Worm (Caenorhabditis elegans) whole organism, midembryonic: ENCODE results near the gene F57B1.6.

ENCODE experiments used
- T22C8.4 ChIP-seq: fragments of 200-800 bp; sonication (Bioruptor generic); IDR thresholded peaks from 2 replicates; pipeline ENCODE4 v1.3.6; 2022; ENCODE audit warnings: missing genetic modification characterization, missing compliant biosample characterization
- cog-1 ChIP-seq: sonication (generic microtip); optimal IDR thresholded peaks from 2 replicates; lab custom pipeline; 2016; ENCODE audit warnings: missing genetic modification characterization, missing compliant biosample characterization
- flt-1 ChIP-seq: fragments of 200-800 bp; sonication (Bioruptor generic); IDR thresholded peaks from 2 replicates; pipeline ENCODE4 v1.3.6; 2022; ENCODE audit warnings: missing genetic modification characterization, missing compliant biosample characterization
- klf-2 ChIP-seq: fragments of 200-800 bp; sonication (Bioruptor generic); conservative IDR thresholded peaks from 2 replicates; pipeline ENCODE4 v1.3.6; 2022; ENCODE audit warnings: missing genetic modification reagents, missing genetic modification characterization, missing compliant biosample characterization
- med-1 ChIP-seq: sonication (generic microtip); optimal IDR thresholded peaks from 2 replicates; lab custom pipeline; 2017; ENCODE audit warnings: missing genetic modification characterization, mild to moderate bottlenecking, missing compliant biosample characterization, antibody characterized with exemption, missing genetic modification reagents; ENCODE audit not compliant: insufficient read depth
- ref-1 ChIP-seq: fragments of 200-800 bp; sonication (Bioruptor generic); conservative IDR thresholded peaks from 2 replicates; pipeline ENCODE4 v1.3.6; 2022; ENCODE audit warnings: missing genetic modification reagents, missing genetic modification characterization, missing compliant biosample characterization
- tab-1 ChIP-seq: fragments of 200-800 bp; sonication (Bioruptor generic); IDR thresholded peaks from 2 replicates; pipeline ENCODE4 v1.3.6; 2022; ENCODE audit warnings: missing genetic modification characterization, missing compliant biosample characterization
- ztf-23 ChIP-seq: fragments of 200-800 bp; sonication (Bioruptor generic); IDR thresholded peaks from 2 replicates; pipeline ENCODE4 v1.3.6; 2022; ENCODE audit warnings: missing genetic modification reagents, missing genetic modification characterization, missing compliant biosample characterization
- ztf-29 ChIP-seq: fragments of 200-800 bp; sonication (Bioruptor generic); IDR thresholded peaks from 2 replicates; pipeline ENCODE4 v1.3.6; 2022; ENCODE audit warnings: missing genetic modification reagents, missing genetic modification characterization, missing compliant biosample characterization

F57B1.6 gene

ce11 chrV:13176814-13177213 is 32.6 kb upstream of the F57B1.6 start:
- TF ChIP-seq med-1: no peak
- TF ChIP-seq flt-1 (GFP tag; lab: Robert Waterston, UW): no peak

ce11 chrV:13179986-13180591 is 29.4 kb upstream of the F57B1.6 start, which contains the start of gene cni-1:
Gene cni-1, plus strand, starts transcription at chrV:13180330.
- TF ChIP-seq ztf-23 (no peak), T22C8.4 (no peak), ref-1 (no peak), ztf-29 (GFP tag; lab: Robert Waterston, UW) (no peak), cog-1 (tag; lab: Kevin White, UChicago) (no peak), flt-1 (GFP tag; lab: Robert Waterston, UW) (no peak), klf-2 (GFP tag; lab: Robert Waterston, UW) (no peak), med-1 (no peak), tab-1 (GFP tag; lab: Robert Waterston, UW) (no peak)

ce11 chrV:13181450-13181849 is 28.0 kb upstream of the F57B1.6 start:
- TF ChIP-seq ref-1 (no peak), tab-1 (GFP tag; lab: Robert Waterston, UW) (no peak), T22C8.4 (no peak), med-1 (no peak), ztf-23 (no peak), ztf-29 (GFP tag; lab: Robert Waterston, UW) (no peak), klf-2 (GFP tag; lab: Robert Waterston, UW) (no peak), cog-1 (tag; lab: Kevin White, UChicago) (no peak), flt-1 (GFP tag; lab: Robert Waterston, UW) (no peak)

ce11 chrV:13184137-13184536 is 25.3 kb upstream of the F57B1.6 start, which contains the start of gene T09E8.4:
Gene T09E8.4, minus strand, starts transcription at chrV:13184237.
- no peak for TF ChIP-seq T22C8.4
- TF ChIP-seq cog-1 (tag; lab: Kevin White, UChicago): no peak
- TF ChIP-seq ztf-23: no peak
- TF ChIP-seq ref-1: no peak

- no peak for TF ChIP-seq ztf-29 (GFP tag; lab: Robert Waterston, UW)
- no peak for TF ChIP-seq cog-1 (tag; lab: Kevin White, UChicago)
- no peak for TF ChIP-seq T22C8.4
- TF ChIP-seq med-1: no peak
- TF ChIP-seq ref-1: no peak
- TF ChIP-seq ztf-23: no peak
- TF ChIP-seq tab-1 (GFP tag; lab: Robert Waterston, UW): no peak
- TF ChIP-seq klf-2 (GFP tag; lab: Robert Waterston, UW): no peak
- no peak for TF ChIP-seq flt-1 (GFP tag; lab: Robert Waterston, UW)
Measured at ce11 chrV:13185384-13185783, 24.1 kb upstream of the F57B1.6 start, which contains the start of gene sri-6. Gene sri-6, plus strand, starts transcription at chrV:13185684.

- no peak for TF ChIP-seq klf-2 (GFP tag; lab: Robert Waterston, UW)
- no peak for TF ChIP-seq tab-1 (GFP tag; lab: Robert Waterston, UW)
- no peak for TF ChIP-seq med-1
- no peak for TF ChIP-seq ztf-29 (GFP tag; lab: Robert Waterston, UW)
- no peak for TF ChIP-seq cog-1 (tag; lab: Kevin White, UChicago)
- no peak for TF ChIP-seq ztf-23
- TF ChIP-seq ref-1: no peak
- TF ChIP-seq flt-1 (GFP tag; lab: Robert Waterston, UW): no peak
- TF ChIP-seq T22C8.4: no peak
Measured at ce11 chrV:13193488-13194042, 15.9 kb upstream of the F57B1.6 start, which contains the start of gene sun-1. Gene sun-1, minus strand, starts transcription at chrV:13193538.

- TF ChIP-seq ref-1: no peak
- no peak for TF ChIP-seq ztf-29 (GFP tag; lab: Robert Waterston, UW)
- no peak for TF ChIP-seq T22C8.4
- TF ChIP-seq med-1: no peak
- no peak for TF ChIP-seq tab-1 (GFP tag; lab: Robert Waterston, UW)
- TF ChIP-seq flt-1 (GFP tag; lab: Robert Waterston, UW): no peak
- TF ChIP-seq cog-1 (tag; lab: Kevin White, UChicago): no peak
- no peak for TF ChIP-seq ztf-23
- TF ChIP-seq klf-2 (GFP tag; lab: Robert Waterston, UW): no peak
Measured at ce11 chrV:13195548-13195947, 13.9 kb upstream of the F57B1.6 start, which contains the start of gene F57B1.1. Gene F57B1.1, minus strand, starts transcription at chrV:13195648.

- TF ChIP-seq T22C8.4: no peak
- TF ChIP-seq ztf-29 (GFP tag; lab: Robert Waterston, UW): no peak
- TF ChIP-seq ztf-23: no peak
- no peak for TF ChIP-seq tab-1 (GFP tag; lab: Robert Waterston, UW)
- TF ChIP-seq klf-2 (GFP tag; lab: Robert Waterston, UW): no peak
- TF ChIP-seq cog-1 (tag; lab: Kevin White, UChicago): no peak
- TF ChIP-seq flt-1 (GFP tag; lab: Robert Waterston, UW): no peak
- TF ChIP-seq ref-1: no peak
- TF ChIP-seq med-1: no peak
Measured at ce11 chrV:13197823-13198222, 11.6 kb upstream of the F57B1.6 start, which contains the start of gene F57B1.9. Gene F57B1.9, minus strand, starts transcription at chrV:13197923.

ce11 chrV:13200609-13201008 is 8.8 kb upstream of the F57B1.6 start:
- TF ChIP-seq flt-1 (GFP tag; lab: Robert Waterston, UW) (no peak), ztf-23 (no peak), T22C8.4 (no peak), cog-1 (tag; lab: Kevin White, UChicago) (no peak)

- TF ChIP-seq ztf-23 (no peak), med-1 (no peak), ztf-29 (GFP tag; lab: Robert Waterston, UW) (no peak), tab-1 (GFP tag; lab: Robert Waterston, UW) (no peak), klf-2 (GFP tag; lab: Robert Waterston, UW) (no peak), flt-1 (GFP tag; lab: Robert Waterston, UW) (no peak)
Measured at ce11 chrV:13202127-13202610, 7.3 kb upstream of the F57B1.6 start, which contains the start of the genes col-159 and col-160. Gene col-159, minus strand, starts transcription at chrV:13202177. Gene col-160, minus strand, starts transcription at chrV:13202189.
